Worm (Caenorhabditis elegans): ENCODE data around the gene F20D6.12.

DNA sequence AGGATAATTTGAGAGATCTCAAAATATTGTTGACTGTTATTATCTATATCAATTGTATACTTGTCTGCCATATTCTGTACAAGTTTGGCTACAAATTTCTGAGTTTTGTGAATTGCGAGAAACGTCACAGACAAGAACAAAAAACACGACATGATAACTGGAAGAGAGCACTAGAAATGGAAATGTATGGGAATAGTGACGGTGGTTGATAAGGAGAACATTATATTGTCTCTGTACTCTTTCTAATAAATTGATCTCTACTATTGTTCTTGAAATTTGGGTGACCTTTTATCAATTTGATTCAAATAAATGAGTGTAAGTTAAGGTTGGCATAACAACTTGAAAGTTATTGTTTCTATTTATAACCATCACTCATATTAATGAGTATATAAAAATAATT lies 22.9 kb upstream of the F20D6.12 start:
- no peak for TF ChIP-seq ztf-11 (tag; optimal IDR thresholded peaks at IDR 0.05)
- no peak for TF ChIP-seq elt-1 (tag; optimal IDR thresholded peaks at IDR 0.05)
- no peak for TF ChIP-seq unc-55 (GFP tag; optimal IDR thresholded peaks at IDR 0.05)
- TF ChIP-seq skn-1 (tag; optimal IDR thresholded peaks at IDR 0.05) = no peak
- no peak for TF ChIP-seq lsy-2 (tag; optimal IDR thresholded peaks at IDR 0.05)
- TF ChIP-seq aly-2 (tag; optimal IDR thresholded peaks at IDR 0.05) = no peak
- no peak for TF ChIP-seq zag-1 (tag; optimal IDR thresholded peaks at IDR 0.05)
- no peak for TF ChIP-seq Y55F3AM.14 (GFP tag; optimal IDR thresholded peaks at IDR 0.05)
- no peak for TF ChIP-seq nhr-11 (tag; optimal IDR thresholded peaks at IDR 0.05)
- TF ChIP-seq R02D3.7 (tag; optimal IDR thresholded peaks at IDR 0.05) = no peak
